Worm (Caenorhabditis elegans): ENCODE measurements around the gene Y79H2A.4.

- TF ChIP-seq dao-5 (tag; optimal IDR thresholded peaks at IDR 0.05) (no peak), him-1 (tag; optimal IDR thresholded peaks at IDR 0.05) (no peak), W03F9.2 (tag; optimal IDR thresholded peaks at IDR 0.05) (no peak)
Measured at ce11 chrIII:12081992-12082628, 41.0 kb downstream of the Y79H2A.4 start.
